Fruit fly (Drosophila melanogaster): ENCODE measurements around the gene Cp19.

The Cp19 gene

dm6 chr3L:8721145-8721544 lies 8.5 kb upstream of the Cp19 start, which contains the start of the genes CG32022 and CG6511 (continued):
- TF ChIP-seq tap (tag; optimal IDR thresholded peaks at IDR 0.05) (peak; percentile 94), wek (GFP tag; optimal IDR thresholded peaks at IDR 0.05) (peak; percentile 78), CG8944 (GFP tag; optimal IDR thresholded peaks at IDR 0.05) (peak; percentile 97), CG15073 (GFP tag; optimal IDR thresholded peaks at IDR 0.05) (peak; percentile 72), hkb (optimal IDR thresholded peaks at IDR 0.05) (peak; percentile 48), hkb (GFP tag; IDR thresholded peaks at IDR 0.05) (peak; percentile 95), CG18599 (GFP tag; optimal IDR thresholded peaks at IDR 0.05) (peak; percentile 97), Fer2 (tag; optimal IDR thresholded peaks at IDR 0.05) (peak; percentile 96), Xbp1 (GFP tag; optimal IDR thresholded peaks at IDR 0.05) (peak; percentile 98), CG5180 (GFP tag; optimal IDR thresholded peaks at IDR 0.05) (peak; percentile 84), D (optimal IDR thresholded peaks at IDR 0.05) (no peak), D (GFP tag; optimal IDR thresholded peaks at IDR 0.05) (peak; percentile 94), ftz-f1 (GFP tag; optimal IDR thresholded peaks at IDR 0.05) (peak; percentile 77), E2f2 (GFP tag; IDR thresholded peaks at IDR 0.05) (peak; percentile 78), CG8388 (GFP tag; optimal IDR thresholded peaks at IDR 0.05) (peak; percentile 94), CG33213 (GFP tag; optimal IDR thresholded peaks at IDR 0.05) (peak; percentile 95), CG8359 (GFP tag; optimal IDR thresholded peaks at IDR 0.05; ENCODE audit: borderline replicate concordance) (peak; percentile 89), dm (GFP tag; optimal IDR thresholded peaks at IDR 0.05) (peak; percentile 91), pfk (GFP tag; optimal IDR thresholded peaks at IDR 0.05) (peak; percentile 67), chinmo (GFP tag; IDR thresholded peaks at IDR 0.05; ENCODE audit: partially characterized antibody) (no peak), tio (GFP tag; optimal IDR thresholded peaks at IDR 0.05) (peak; percentile 97), tup (GFP tag; optimal IDR thresholded peaks at IDR 0.05) (peak; percentile 88), Vsx1 (GFP tag; optimal IDR thresholded peaks at IDR 0.05) (no peak), grau (tag; optimal IDR thresholded peaks at IDR 0.05) (peak; percentile 97), fd102C (GFP tag; optimal IDR thresholded peaks at IDR 0.05) (peak; percentile 80), btn (GFP tag; optimal IDR thresholded peaks at IDR 0.05) (peak; percentile 70), YL-1 (GFP tag; optimal IDR thresholded peaks at IDR 0.05) (peak; percentile 90), nerfin-2 (GFP tag; IDR thresholded peaks at IDR 0.05; ENCODE audit: partially characterized antibody) (no peak), lab (GFP tag; optimal IDR thresholded peaks at IDR 0.05) (peak; percentile 98), CG9437 (GFP tag; optimal IDR thresholded peaks at IDR 0.05) (peak; percentile 90), Side (GFP tag; optimal IDR thresholded peaks at IDR 0.05) (peak; percentile 96), lmd (GFP tag; IDR thresholded peaks at IDR 0.05) (peak; percentile 97), Sox102F (GFP tag; optimal IDR thresholded peaks at IDR 0.05) (peak; percentile 95), fru (optimal IDR thresholded peaks at IDR 0.05) (no peak), HmgZ (tag; optimal IDR thresholded peaks at IDR 0.05) (peak; percentile 98), CG8478 (optimal IDR thresholded peaks at IDR 0.05) (no peak), CG31441 (GFP tag; IDR thresholded peaks at IDR 0.05) (peak; percentile 94), dpn (GFP tag; optimal IDR thresholded peaks at IDR 0.05) (peak; percentile 97 to 98), Kr (GFP tag; optimal IDR thresholded peaks at IDR 0.05) (no peak), CG8290 (GFP tag; optimal IDR thresholded peaks at IDR 0.05) (peak; percentile 95), CG8290 (tag; optimal IDR thresholded peaks at IDR 0.05) (peak in 1 of 2 experiments; percentile 90), Dll (GFP tag; IDR thresholded peaks at IDR 0.05; ENCODE audit: partially characterized antibody) (no peak), Doc2 (GFP tag; IDR thresholded peaks at IDR 0.05) (peak; percentile 87), CG9817 (tag; optimal IDR thresholded peaks at IDR 0.05) (peak; percentile 98), Asciz (GFP tag; optimal IDR thresholded peaks at IDR 0.05) (peak; percentile 88), CG17912 (GFP tag; optimal IDR thresholded peaks at IDR 0.05) (peak; percentile 86), Opbp (GFP tag; IDR thresholded peaks at IDR 0.05; ENCODE audit: partially characterized antibody) (no peak), nom (GFP tag; optimal IDR thresholded peaks at IDR 0.05) (peak; percentile 89), CG12104 (GFP tag; optimal IDR thresholded peaks at IDR 0.05) (peak; percentile 95), gfzf (GFP tag; optimal IDR thresholded peaks at IDR 0.05) (peak; percentile 15), HLH54F (GFP tag; optimal IDR thresholded peaks at IDR 0.05) (peak; percentile 99)
